Worm (Caenorhabditis elegans) whole organism, L2 larva: Measurements from ENCODE around the gene egrh-2.

Source experiments
- elt-3 ChIP-seq: sonication (generic microtip); optimal IDR thresholded peaks from 2 replicates; lab custom pipeline; 2017; ENCODE audit warnings: missing biosample characterization, missing genetic modification characterization
- lin-13 ChIP-seq: fragments of 150-350 bp; optimal IDR thresholded peaks from 2 replicates; lab custom pipeline; 2014; ENCODE audit warnings: missing biosample characterization, missing genetic modification reagents, missing genetic modification characterization
- nhr-10 ChIP-seq: sonication (generic microtip); optimal IDR thresholded peaks from 2 replicates; lab custom pipeline; 2017; ENCODE audit warnings: missing biosample characterization, missing genetic modification characterization
- unc-55 ChIP-seq: fragments of 150-350 bp; sonication (generic microtip); optimal IDR thresholded peaks from 3 replicates; lab custom pipeline; 2014; ENCODE audit warnings: missing biosample characterization, missing genetic modification reagents, missing genetic modification characterization
- unc-62 ChIP-seq: fragments of 150-350 bp; optimal IDR thresholded peaks from 2 replicates; lab custom pipeline; 2014; ENCODE audit warnings: missing biosample characterization, missing genetic modification reagents, missing genetic modification characterization
- ztf-11 ChIP-seq: sonication (generic microtip); optimal IDR thresholded peaks from 2 replicates; lab custom pipeline; 2017; ENCODE audit warnings: missing biosample characterization, missing genetic modification characterization
- ztf-4 ChIP-seq: fragments of 150-350 bp; optimal IDR thresholded peaks from 2 replicates; lab custom pipeline; 2014; ENCODE audit warnings: missing biosample characterization, missing genetic modification characterization

- TF ChIP-seq unc-55 (no peak), lin-13 (GFP tag; lab: Kevin White, UChicago) (no peak), ztf-11 (no peak), ztf-4 (tag; lab: Kevin White, UChicago) (no peak), nhr-10 (tag; lab: Kevin White, UChicago) (no peak), elt-3 (no peak), unc-62 (GFP tag; lab: Kevin White, UChicago) (no peak)
Observed at ce11 chrIV:983558-983957, 6.7 kb downstream of the egrh-2 start.
